Fruit fly (Drosophila melanogaster) whole organism, prepupa: Measurements from ENCODE around the gene par-6.

ENCODE experiments used
- Blimp-1 ChIP-seq: fragments of 200-800 bp; sonication (Bioruptor generic); optimal IDR thresholded peaks from 3 replicates; lab custom pipeline; 2017; ENCODE audit warnings: missing biosample characterization, missing genetic modification characterization, mild to moderate bottlenecking, moderate library complexity, missing genetic modification reagents
- CG10631 ChIP-seq: fragments of 200-800 bp; sonication (Bioruptor generic); optimal IDR thresholded peaks from 2 replicates; lab custom pipeline; 2016; ENCODE audit warnings: missing biosample characterization, missing genetic modification characterization
- CG15336 ChIP-seq: fragments of 200-800 bp; sonication (Bioruptor generic); IDR thresholded peaks from 2 replicates; pipeline ENCODE4 v1.3.6; 2022; ENCODE audit warnings: missing biosample characterization, missing genetic modification characterization
- CG3032 ChIP-seq: fragments of 200-800 bp; optimal IDR thresholded peaks from 2 replicates; lab custom pipeline; 2019; ENCODE audit warnings: missing biosample characterization, mild to moderate bottlenecking, missing genetic modification characterization, moderate library complexity
- CG31627 ChIP-seq: fragments of 200-800 bp; sonication (Bioruptor generic); optimal IDR thresholded peaks from 3 replicates; lab custom pipeline; 2016; ENCODE audit warnings: missing biosample characterization, missing genetic modification characterization
- CG32006 ChIP-seq: fragments of 200-800 bp; sonication (Bioruptor generic); optimal IDR thresholded peaks from 3 replicates; lab custom pipeline; 2017; ENCODE audit warnings: missing biosample characterization, mild to moderate bottlenecking, missing genetic modification characterization
- CG34406 ChIP-seq: fragments of 200-800 bp; sonication (Bioruptor generic); optimal IDR thresholded peaks from 3 replicates; lab custom pipeline; 2016; ENCODE audit warnings: missing biosample characterization, missing genetic modification characterization
- CG3919 ChIP-seq: fragments of 200-800 bp; sonication (Bioruptor generic); optimal IDR thresholded peaks from 3 replicates; lab custom pipeline; 2016; ENCODE audit warnings: missing biosample characterization, missing genetic modification characterization
- CG4318 ChIP-seq: fragments of 200-800 bp; sonication (Bioruptor generic); optimal IDR thresholded peaks from 3 replicates; lab custom pipeline; 2017; ENCODE audit warnings: missing biosample characterization, mild to moderate bottlenecking, missing genetic modification characterization
- CG6163 ChIP-seq: fragments of 200-800 bp; sonication (Bioruptor generic); IDR thresholded peaks from 3 replicates; pipeline ENCODE4 v1.3.6; 2022; ENCODE audit warnings: missing biosample characterization, missing genetic modification characterization
- CG6808 ChIP-seq: fragments of 200-800 bp; sonication (Bioruptor generic); optimal IDR thresholded peaks from 3 replicates; lab custom pipeline; 2017; ENCODE audit warnings: missing biosample characterization, missing genetic modification characterization, mild to moderate bottlenecking, moderate library complexity, missing genetic modification reagents
- CG6854 ChIP-seq: fragments of 200-800 bp; sonication (Bioruptor generic); optimal IDR thresholded peaks from 2 replicates; lab custom pipeline; 2017; ENCODE audit warnings: missing biosample characterization, mild to moderate bottlenecking, missing genetic modification characterization
- CG8119 ChIP-seq: fragments of 200-800 bp; sonication (Bioruptor generic); IDR thresholded peaks from 3 replicates; pipeline ENCODE4 v1.3.6; 2022; ENCODE audit warnings: missing biosample characterization, missing genetic modification characterization
- CG8319 ChIP-seq: fragments of 200-800 bp; sonication (Bioruptor generic); optimal IDR thresholded peaks from 3 replicates; lab custom pipeline; 2016; ENCODE audit warnings: missing biosample characterization, missing genetic modification characterization
- CG8632 ChIP-seq: fragments of 200-800 bp; sonication (Bioruptor generic); optimal IDR thresholded peaks from 3 replicates; lab custom pipeline; 2016; ENCODE audit warnings: missing biosample characterization, missing genetic modification characterization
- Eip75B ChIP-seq: fragments of 200-800 bp; sonication (Bioruptor generic); optimal IDR thresholded peaks from 3 replicates; lab custom pipeline; 2016; ENCODE audit warnings: missing biosample characterization, missing genetic modification characterization
- Eip93F ChIP-seq: fragments of 200-800 bp; sonication (Bioruptor generic); optimal IDR thresholded peaks from 2 replicates; lab custom pipeline; 2016; ENCODE audit warnings: missing biosample characterization, mild to moderate bottlenecking, missing genetic modification characterization
- Hr38 ChIP-seq: sonication (Bioruptor generic); optimal IDR thresholded peaks from 2 replicates; lab custom pipeline; 2016; ENCODE audit warnings: missing biosample characterization, missing genetic modification characterization
- Hr39 ChIP-seq: fragments of 200-800 bp; sonication (Bioruptor generic); optimal IDR thresholded peaks from 2 replicates; lab custom pipeline; 2016; ENCODE audit warnings: missing biosample characterization, missing genetic modification characterization
- Met ChIP-seq: fragments of 200-800 bp; sonication (Bioruptor generic); optimal IDR thresholded peaks from 3 replicates; lab custom pipeline; 2016; ENCODE audit warnings: missing biosample characterization, missing genetic modification characterization
- OdsH ChIP-seq: fragments of 200-800 bp; sonication (Bioruptor generic); optimal IDR thresholded peaks from 3 replicates; lab custom pipeline; 2016; ENCODE audit warnings: missing biosample characterization, missing genetic modification characterization
- Sox102F ChIP-seq: fragments of 200-800 bp; sonication (Bioruptor generic); optimal IDR thresholded peaks from 2 replicates; lab custom pipeline; 2016; ENCODE audit warnings: missing biosample characterization, mild to moderate bottlenecking, missing genetic modification characterization
- Sox15 ChIP-seq: fragments of 200-800 bp; sonication (Bioruptor generic); optimal IDR thresholded peaks from 3 replicates; lab custom pipeline; 2016; ENCODE audit warnings: missing biosample characterization, missing genetic modification characterization
- achi ChIP-seq: fragments of 200-800 bp; sonication (Bioruptor generic); optimal IDR thresholded peaks from 3 replicates; lab custom pipeline; 2016; ENCODE audit warnings: missing biosample characterization, missing genetic modification characterization
- cyc ChIP-seq: fragments of 200-800 bp; sonication (Bioruptor generic); optimal IDR thresholded peaks from 3 replicates; lab custom pipeline; 2016; ENCODE audit warnings: missing biosample characterization, missing genetic modification characterization
- dac ChIP-seq: fragments of 200-800 bp; sonication (Bioruptor generic); optimal IDR thresholded peaks from 2 replicates; lab custom pipeline; 2017; ENCODE audit warnings: missing biosample characterization, mild to moderate bottlenecking, missing genetic modification characterization
- eg ChIP-seq: fragments of 200-800 bp; sonication (Bioruptor generic); IDR thresholded peaks from 3 replicates; pipeline ENCODE4 v1.3.6; 2022; ENCODE audit warnings: missing biosample characterization, missing genetic modification characterization
- esn ChIP-seq: fragments of 200-800 bp; sonication (Bioruptor generic); optimal IDR thresholded peaks from 2 replicates; lab custom pipeline; 2016; ENCODE audit warnings: missing biosample characterization, mild to moderate bottlenecking, missing genetic modification characterization, moderate library complexity
- fd85E ChIP-seq: fragments of 200-800 bp; sonication (Bioruptor generic); optimal IDR thresholded peaks from 3 replicates; lab custom pipeline; 2016; ENCODE audit warnings: missing biosample characterization, missing genetic modification characterization
- fkh ChIP-seq: fragments of 200-800 bp; sonication (Bioruptor generic); optimal IDR thresholded peaks from 3 replicates; lab custom pipeline; 2017; ENCODE audit warnings: missing biosample characterization, mild to moderate bottlenecking, missing genetic modification characterization, moderate library complexity
- pdm3 ChIP-seq: fragments of 200-800 bp; sonication (Bioruptor generic); optimal IDR thresholded peaks from 3 replicates; lab custom pipeline; 2016; ENCODE audit warnings: missing biosample characterization, missing genetic modification characterization
- salr ChIP-seq, 2 experiments: fragments of 200-800 bp; sonication (Bioruptor generic); optimal IDR thresholded peaks; 3 replicates each; lab custom pipeline; 2016 to 2018; ENCODE audit warnings: missing biosample characterization in 2 of 2, missing genetic modification characterization in 2 of 2, mild to moderate bottlenecking in 1 of 2
- spab ChIP-seq: fragments of 200-800 bp; sonication (Bioruptor generic); optimal IDR thresholded peaks from 2 replicates; lab custom pipeline; 2017; ENCODE audit warnings: missing biosample characterization, mild to moderate bottlenecking, missing genetic modification characterization, missing genetic modification reagents
- ss ChIP-seq, 2 experiments: fragments of 200-800 bp; sonication (Bioruptor generic); optimal IDR thresholded peaks; 2 replicates in 1 of 2; 3 replicates in 1 of 2; lab custom pipeline; 2017 to 2018; ENCODE audit warnings: mild to moderate bottlenecking in 2 of 2, missing biosample characterization in 2 of 2, missing genetic modification characterization in 2 of 2, moderate library complexity in 1 of 2
- svp ChIP-seq: fragments of 200-800 bp; sonication (Bioruptor generic); peaks from one replicate; lab custom pipeline; 2016; ENCODE audit warnings: missing biosample characterization, missing genetic modification characterization

Gene par-6

DNA sequence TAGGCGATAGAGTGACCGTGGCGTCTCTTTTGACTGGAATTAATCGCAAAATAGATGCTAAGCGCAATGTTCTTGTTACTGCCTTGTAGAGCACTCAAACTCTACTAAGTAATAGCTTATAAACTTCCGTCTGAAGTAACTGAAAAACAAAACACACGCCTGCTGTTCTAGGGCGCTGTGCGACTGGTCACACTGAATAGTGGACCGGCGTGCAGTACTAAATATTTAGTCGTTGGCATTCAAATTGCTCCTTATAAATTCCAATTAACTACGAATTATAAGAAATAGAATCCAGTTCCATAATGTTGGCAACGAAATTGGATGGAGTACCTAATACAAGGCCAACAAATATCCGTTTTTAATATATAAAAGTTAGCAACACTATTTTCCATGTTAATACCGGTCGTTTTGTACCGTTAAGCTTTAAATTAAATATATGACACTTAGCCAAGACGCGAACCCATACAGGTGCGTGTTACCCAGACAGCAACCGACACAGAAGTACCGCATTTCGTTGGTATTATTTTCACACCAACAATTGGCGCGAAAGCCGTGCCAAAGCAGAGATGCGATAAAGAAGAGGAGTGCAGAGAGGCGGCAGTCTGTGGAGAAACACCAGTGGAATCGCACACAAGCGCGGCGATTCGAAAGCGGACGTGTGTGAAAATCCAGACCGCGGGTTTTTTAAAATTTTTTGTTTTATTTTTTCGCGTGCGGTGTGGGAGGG, 6.6 kb downstream of the par-6 start, which contains the start of the genes CG8173 and raskol (continued):
- TF ChIP-seq Met (GFP tag; lab: Kevin White, UChicago) (no peak), Sox102F (GFP tag; lab: Kevin White, UChicago) (no peak), cyc (GFP tag; lab: Kevin White, UChicago) (no peak), CG3032 (tag; lab: Kevin White, UChicago) (no peak), Hr38 (GFP tag; lab: Kevin White, UChicago) (no peak), dac (GFP tag; lab: Kevin White, UChicago) (no peak), Eip75B (GFP tag; lab: Kevin White, UChicago) (no peak), esn (GFP tag; lab: Kevin White, UChicago) (no peak), CG8319 (GFP tag; lab: Kevin White, UChicago) (no peak), CG6808 (GFP tag; lab: Kevin White, UChicago) (peak; percentile 25), eg (GFP tag; lab: Robert Waterston, UW) (peak; percentile 61; the same call in 2 of the 3 replicates), pdm3 (GFP tag; lab: Kevin White, UChicago) (no peak), svp (GFP tag; lab: Kevin White, UChicago) (peak; percentile 92), Blimp-1 (GFP tag; lab: Kevin White, UChicago) (no peak), CG10631 (no peak), CG31627 (GFP tag; lab: Kevin White, UChicago) (no peak), spab (GFP tag; lab: Kevin White, UChicago) (no peak), Hr39 (no peak), CG15336 (no peak; the same call in 1 of the 2 replicates), CG4318 (no peak), ss (GFP tag; optimal IDR thresholded peaks at IDR 0.05; lab: Kevin White, UChicago) (peak; percentile 22 to 33), CG6163 (GFP tag; lab: Robert Waterston, UW) (peak; percentile 71)

DNA sequence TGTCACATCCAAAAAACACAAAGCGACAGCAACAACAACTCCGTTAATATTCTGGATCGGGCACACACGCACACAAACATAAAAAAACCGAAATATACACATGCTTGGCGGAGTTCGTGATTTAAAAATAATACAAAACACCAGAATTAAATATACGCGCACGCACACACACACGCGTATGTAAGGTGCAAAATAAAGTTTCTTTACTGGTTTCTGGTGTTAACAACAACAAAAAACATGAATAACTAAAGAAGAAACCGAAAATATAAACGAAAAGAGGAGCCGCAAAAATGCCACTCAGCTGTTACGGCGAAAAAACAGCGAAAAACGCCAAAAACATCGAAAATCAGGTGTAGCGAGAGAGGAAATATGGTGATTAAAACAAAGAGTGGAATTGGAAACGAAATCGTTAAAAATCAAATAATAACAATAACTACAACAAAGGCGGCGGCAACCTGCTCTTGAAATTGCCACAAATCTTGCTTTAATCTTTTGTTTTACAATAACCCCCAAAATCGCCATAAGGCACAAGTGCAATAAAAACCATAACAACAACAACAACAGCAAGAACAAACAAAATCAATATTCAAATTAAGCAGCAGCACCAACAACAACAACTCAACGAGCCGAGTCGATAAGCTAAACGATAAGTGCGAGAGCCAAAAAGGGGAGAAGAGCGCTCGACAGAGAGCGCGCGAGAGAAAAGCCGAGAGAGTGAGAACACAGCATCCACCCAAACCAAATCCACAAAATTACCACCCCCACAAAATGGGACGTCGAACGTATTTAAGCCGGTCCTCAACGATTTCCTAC, 7.3 kb downstream of the par-6 start:
- TF ChIP-seq CG6163 (GFP tag; lab: Robert Waterston, UW) (0 out of 3 replicates have a peak, but pooled peaks have one; percentile 19), CG6854 (GFP tag; lab: Kevin White, UChicago) (peak; percentile 54), svp (GFP tag; lab: Kevin White, UChicago) (peak; percentile 28), achi (GFP tag; lab: Kevin White, UChicago) (no peak), CG8632 (GFP tag; lab: Kevin White, UChicago) (no peak), Hr38 (GFP tag; lab: Kevin White, UChicago) (no peak), fkh (GFP tag; lab: Kevin White, UChicago) (peak; percentile 5), Sox15 (GFP tag; lab: Kevin White, UChicago) (no peak), CG8119 (GFP tag; lab: Robert Waterston, UW) (0 out of 3 replicates have a peak, but pooled peaks have one; percentile 25)
- TF ChIP-seq, all 60 proteins: peak for 5

DNA sequence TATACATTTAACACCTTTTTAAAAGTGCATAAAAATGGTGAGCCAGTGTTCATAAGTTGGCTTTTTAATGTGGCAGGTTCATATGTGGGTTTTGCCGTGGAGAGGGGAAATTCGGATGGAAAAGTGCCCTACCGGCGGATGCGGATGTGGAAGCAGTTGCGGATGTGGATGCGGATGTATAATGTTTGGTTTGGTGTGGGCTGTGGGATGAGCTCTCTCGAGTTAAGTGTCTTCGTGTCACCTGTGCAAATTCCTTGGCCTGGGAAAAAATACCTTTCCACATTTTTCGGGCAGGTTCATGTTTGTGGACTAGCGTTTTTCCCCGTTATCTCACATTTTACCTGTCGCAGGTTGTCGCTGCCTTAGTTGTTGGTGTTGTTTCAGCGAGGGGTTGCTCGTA, 8.8 kb downstream of the par-6 start:
- TF ChIP-seq CG8319 (GFP tag; lab: Kevin White, UChicago) (no peak), CG34406 (no peak), CG10631 (no peak), CG6808 (GFP tag; lab: Kevin White, UChicago) (no peak), CG6163 (GFP tag; lab: Robert Waterston, UW) (no peak), Sox15 (GFP tag; lab: Kevin White, UChicago) (no peak), fd85E (GFP tag; lab: Kevin White, UChicago) (no peak), CG3919 (GFP tag; lab: Kevin White, UChicago) (no peak)

DNA sequence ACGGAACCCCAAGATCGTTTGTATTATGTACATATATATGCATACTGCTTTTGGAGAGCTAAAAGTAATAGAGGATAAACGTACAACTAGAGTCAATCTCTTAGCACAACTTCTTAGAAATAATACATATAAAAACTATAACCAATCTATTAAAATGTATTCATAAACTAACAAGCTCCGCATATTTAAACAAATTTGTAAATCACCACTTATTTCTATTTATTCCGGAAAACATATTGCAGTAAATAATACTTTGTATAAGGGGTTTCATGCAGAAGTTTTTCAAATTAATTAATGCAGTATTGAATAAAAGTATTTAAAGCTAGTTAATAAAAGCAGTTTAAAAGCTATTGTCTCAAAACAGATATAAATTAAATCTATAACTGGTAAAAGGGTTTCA, 9.3 kb downstream of the par-6 start:
- TF ChIP-seq esn (GFP tag; lab: Kevin White, UChicago) (peak; percentile 27), OdsH (GFP tag; lab: Kevin White, UChicago) (peak; percentile 7), Eip93F (no peak), CG32006 (GFP tag; lab: Kevin White, UChicago) (peak; percentile 45), salr (GFP tag; optimal IDR thresholded peaks at IDR 0.05; lab: Kevin White, UChicago) (peak in 1 of 2 experiments; percentile 13), pdm3 (GFP tag; lab: Kevin White, UChicago) (peak; percentile 26), CG10631 (peak; percentile 12), CG31627 (GFP tag; lab: Kevin White, UChicago) (no peak)
